Worm (Caenorhabditis elegans) whole organism, L4 larva: ENCODE data around the gene F13B6.1.

Experiments
- F26F4.8 ChIP-seq: fragments of 200-800 bp; sonication (Bioruptor generic); conservative IDR thresholded peaks from 2 replicates; pipeline ENCODE4 v1.3.6; 2022; ENCODE audit warnings: missing genetic modification characterization, missing compliant biosample characterization
- ama-1 ChIP-seq: fragments of 150-350 bp; optimal IDR thresholded peaks from 2 replicates; lab custom pipeline; 2014; ENCODE audit warnings: inconsistent platforms, mixed read lengths
- fos-1 ChIP-seq: fragments of 150-350 bp; optimal IDR thresholded peaks from 2 replicates; lab custom pipeline; 2014; ENCODE audit warnings: missing biosample characterization, missing genetic modification characterization
- lin-15B ChIP-seq: fragments of 150-350 bp; sonication (generic microtip); optimal IDR thresholded peaks from 3 replicates; lab custom pipeline; 2014; ENCODE audit warnings: missing biosample characterization, missing genetic modification characterization
- lin-39 ChIP-seq: fragments of 150-350 bp; optimal IDR thresholded peaks from 2 replicates; lab custom pipeline; 2014; ENCODE audit warnings: missing biosample characterization, missing genetic modification reagents, missing genetic modification characterization
- madf-9 ChIP-seq: fragments of 200-800 bp; sonication (Bioruptor generic); conservative IDR thresholded peaks from 2 replicates; pipeline ENCODE4 v1.3.6; 2022; ENCODE audit warnings: missing genetic modification reagents, missing genetic modification characterization, missing compliant biosample characterization
- mxl-2 ChIP-seq: fragments of 200-800 bp; sonication (Bioruptor generic); conservative IDR thresholded peaks from 2 replicates; pipeline ENCODE4 v1.3.6; 2022; ENCODE audit warnings: missing genetic modification reagents, missing genetic modification characterization, missing compliant biosample characterization
- nhr-11 ChIP-seq: fragments of 150-350 bp; optimal IDR thresholded peaks from 2 replicates; lab custom pipeline; 2014; ENCODE audit warnings: missing biosample characterization, missing genetic modification characterization
- nhr-28 ChIP-seq: fragments of 150-350 bp; optimal IDR thresholded peaks from 2 replicates; lab custom pipeline; 2014; ENCODE audit warnings: missing biosample characterization, missing genetic modification characterization
- snpc-4 ChIP-seq: fragments of 150-350 bp; optimal IDR thresholded peaks from 2 replicates; lab custom pipeline; 2014; ENCODE audit warnings: missing biosample characterization, missing genetic modification characterization
- tag-97 ChIP-seq: fragments of 200-800 bp; sonication (Bioruptor generic); IDR thresholded peaks from 2 replicates; pipeline ENCODE4 v1.3.6; 2022; ENCODE audit warnings: missing genetic modification characterization, missing compliant biosample characterization
- unc-39 ChIP-seq: sonication (generic microtip); optimal IDR thresholded peaks from 2 replicates; lab custom pipeline; 2017; ENCODE audit warnings: missing biosample characterization, missing genetic modification characterization

DNA sequence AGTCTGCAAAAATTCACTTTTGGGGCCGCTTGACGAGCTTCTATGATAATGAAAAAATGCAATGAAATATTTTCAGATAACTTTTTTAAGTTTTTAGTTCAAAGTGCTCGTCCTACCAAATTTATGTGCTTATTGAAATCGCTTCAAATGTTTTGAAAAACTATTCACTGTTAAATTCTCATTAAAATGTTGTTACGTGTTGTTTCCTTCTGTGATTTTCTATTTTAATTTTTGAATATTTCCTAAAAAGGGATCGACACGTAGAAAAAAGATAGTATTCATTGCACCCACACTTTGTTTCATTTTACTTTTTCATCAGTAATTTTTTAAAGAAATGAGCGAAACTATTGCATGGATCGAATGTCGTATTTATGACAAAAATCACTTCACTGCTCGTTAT lies 37.5 kb upstream of the F13B6.1 start, which contains the start of gene B0496.6:
- TF ChIP-seq madf-9 (GFP tag; lab: Robert Waterston, UW) (no peak), fos-1 (tag; lab: Kevin White, UChicago) (no peak), nhr-28 (tag; lab: Kevin White, UChicago) (no peak), snpc-4 (tag; lab: Kevin White, UChicago) (no peak), nhr-11 (tag; lab: Kevin White, UChicago) (no peak), F26F4.8 (GFP tag; lab: Robert Waterston, UW) (no peak), unc-39 (no peak), lin-15B (tag; lab: Kevin White, UChicago) (no peak), ama-1 (lab: Kevin White, UChicago) (no peak), tag-97 (GFP tag; lab: Robert Waterston, UW) (no peak), lin-39 (tag; lab: Kevin White, UChicago) (no peak), mxl-2 (GFP tag; lab: Robert Waterston, UW) (no peak)
